Worm (Caenorhabditis elegans) whole organism, L2 larva: ENCODE measurements around the gene hpo-28.

Experiments used
- C34F6.9 ChIP-seq: fragments of 150-350 bp; optimal IDR thresholded peaks from 2 replicates; lab custom pipeline; 2014; ENCODE audit warnings: missing biosample characterization, missing genetic modification characterization
- Y55F3AM.14 ChIP-seq: fragments of 200-800 bp; sonication (Bioruptor generic); optimal IDR thresholded peaks from 2 replicates; lab custom pipeline; 2018; ENCODE audit warnings: mild to moderate bottlenecking, missing genetic modification characterization, missing compliant biosample characterization
- ZK546.5 ChIP-seq: sonication (generic microtip); optimal IDR thresholded peaks from 2 replicates; lab custom pipeline; 2017; ENCODE audit warnings: missing biosample characterization, missing genetic modification characterization
- aly-2 ChIP-seq: fragments of 150-350 bp; optimal IDR thresholded peaks from 2 replicates; lab custom pipeline; 2014; ENCODE audit warnings: missing biosample characterization, missing genetic modification characterization
- blmp-1 ChIP-seq: sonication (generic microtip); optimal IDR thresholded peaks from 2 replicates; lab custom pipeline; 2017; ENCODE audit warnings: missing genetic modification characterization, mild to moderate bottlenecking, missing compliant biosample characterization, antibody characterized with exemption, moderate library complexity; ENCODE audit not compliant: insufficient read depth
- ceh-82 ChIP-seq: fragments of 150-350 bp; optimal IDR thresholded peaks from 2 replicates; lab custom pipeline; 2014; ENCODE audit warnings: missing biosample characterization, missing genetic modification characterization
- crh-2 ChIP-seq: sonication (generic microtip); optimal IDR thresholded peaks from 2 replicates; lab custom pipeline; 2017; ENCODE audit warnings: missing biosample characterization, missing genetic modification characterization
- dmd-4 ChIP-seq: sonication (generic microtip); optimal IDR thresholded peaks from 2 replicates; lab custom pipeline; 2017; ENCODE audit warnings: missing biosample characterization, missing genetic modification characterization
- egl-27 ChIP-seq: sonication (generic microtip); optimal IDR thresholded peaks from 3 replicates; lab custom pipeline; 2017; ENCODE audit warnings: missing biosample characterization, missing genetic modification reagents, missing genetic modification characterization
- elt-3 ChIP-seq: sonication (generic microtip); optimal IDR thresholded peaks from 2 replicates; lab custom pipeline; 2017; ENCODE audit warnings: missing biosample characterization, missing genetic modification characterization
- fos-1 ChIP-seq: fragments of 150-350 bp; optimal IDR thresholded peaks from 2 replicates; lab custom pipeline; 2014; ENCODE audit warnings: missing biosample characterization, missing genetic modification characterization
- gmeb-1 ChIP-seq: fragments of 150-350 bp; optimal IDR thresholded peaks from 2 replicates; lab custom pipeline; 2014; ENCODE audit warnings: missing biosample characterization, missing genetic modification characterization
- lin-11 ChIP-seq: fragments of 150-350 bp; sonication (generic microtip); optimal IDR thresholded peaks from 2 replicates; lab custom pipeline; 2014; ENCODE audit warnings: missing biosample characterization, missing genetic modification characterization, inconsistent platforms, mixed read lengths
- lin-39 ChIP-seq: fragments of 150-350 bp; optimal IDR thresholded peaks from 2 replicates; lab custom pipeline; 2014; ENCODE audit warnings: missing biosample characterization, missing genetic modification reagents, missing genetic modification characterization
- lsy-2 ChIP-seq, 2 experiments: fragments of 150-350 bp in 1 of 2; sonication (generic microtip) in 1 of 2; optimal IDR thresholded peaks; 2 replicates each; lab custom pipeline; 2014 to 2017; ENCODE audit warnings: missing biosample characterization in 2 of 2, missing genetic modification characterization in 2 of 2
- mab-5 ChIP-seq: fragments of 150-350 bp; optimal IDR thresholded peaks from 2 replicates; lab custom pipeline; 2014; ENCODE audit warnings: missing biosample characterization, missing genetic modification characterization
- mbf-1 ChIP-seq: sonication (generic microtip); optimal IDR thresholded peaks from 2 replicates; lab custom pipeline; 2017; ENCODE audit warnings: missing biosample characterization, missing genetic modification characterization
- mdl-1 ChIP-seq, 2 experiments: fragments of 150-350 bp in 1 of 2; sonication (generic microtip) in 1 of 2; optimal IDR thresholded peaks; 2 replicates each; lab custom pipeline; 2017; ENCODE audit warnings: missing biosample characterization in 2 of 2, missing genetic modification characterization in 2 of 2
- nhr-10 ChIP-seq: sonication (generic microtip); optimal IDR thresholded peaks from 2 replicates; lab custom pipeline; 2017; ENCODE audit warnings: missing biosample characterization, missing genetic modification characterization
- nhr-11 ChIP-seq: fragments of 150-350 bp; optimal IDR thresholded peaks from 2 replicates; lab custom pipeline; 2014; ENCODE audit warnings: missing biosample characterization, missing genetic modification characterization
- nhr-12 ChIP-seq: fragments of 150-350 bp; optimal IDR thresholded peaks from 2 replicates; lab custom pipeline; 2014; ENCODE audit warnings: missing biosample characterization, missing genetic modification characterization
- nhr-129 ChIP-seq: fragments of 150-350 bp; optimal IDR thresholded peaks from 2 replicates; lab custom pipeline; 2014; ENCODE audit warnings: missing biosample characterization, missing genetic modification characterization
- nhr-21 ChIP-seq: fragments of 150-350 bp; optimal IDR thresholded peaks from 2 replicates; lab custom pipeline; 2014; ENCODE audit warnings: missing biosample characterization, missing genetic modification characterization
- nhr-23 ChIP-seq: fragments of 150-350 bp; optimal IDR thresholded peaks from 2 replicates; lab custom pipeline; 2014; ENCODE audit warnings: missing biosample characterization, missing genetic modification reagents, missing genetic modification characterization
- nhr-25 ChIP-seq: fragments of 150-350 bp; sonication (generic microtip); optimal IDR thresholded peaks from 3 replicates; lab custom pipeline; 2014; ENCODE audit warnings: missing biosample characterization, missing genetic modification characterization
- nhr-6 ChIP-seq: fragments of 150-350 bp; optimal IDR thresholded peaks from 2 replicates; lab custom pipeline; 2014; ENCODE audit warnings: missing biosample characterization, missing genetic modification characterization
- nhr-77 ChIP-seq: fragments of 150-350 bp; optimal IDR thresholded peaks from 2 replicates; lab custom pipeline; 2014; ENCODE audit warnings: missing biosample characterization, missing genetic modification characterization
- peb-1 ChIP-seq: fragments of 150-350 bp; optimal IDR thresholded peaks from 2 replicates; lab custom pipeline; 2014; ENCODE audit warnings: missing biosample characterization, missing genetic modification characterization
- sem-4 ChIP-seq: fragments of 150-350 bp; optimal IDR thresholded peaks from 2 replicates; lab custom pipeline; 2014; ENCODE audit warnings: missing biosample characterization, missing genetic modification reagents, missing genetic modification characterization
- skn-1 ChIP-seq: sonication (generic microtip); optimal IDR thresholded peaks from 2 replicates; lab custom pipeline; 2017; ENCODE audit warnings: missing biosample characterization, missing genetic modification characterization
- unc-55 ChIP-seq: fragments of 150-350 bp; sonication (generic microtip); optimal IDR thresholded peaks from 3 replicates; lab custom pipeline; 2014; ENCODE audit warnings: missing biosample characterization, missing genetic modification reagents, missing genetic modification characterization
- unc-62 ChIP-seq: fragments of 150-350 bp; optimal IDR thresholded peaks from 2 replicates; lab custom pipeline; 2014; ENCODE audit warnings: missing biosample characterization, missing genetic modification reagents, missing genetic modification characterization
- zag-1 ChIP-seq: fragments of 150-350 bp; optimal IDR thresholded peaks from 2 replicates; lab custom pipeline; 2014; ENCODE audit warnings: missing biosample characterization, missing genetic modification characterization
- ztf-1 ChIP-seq: fragments of 200-800 bp; sonication (Bioruptor generic); conservative IDR thresholded peaks from 2 replicates; pipeline ENCODE4 v1.3.6; 2022; ENCODE audit warnings: missing genetic modification characterization, missing compliant biosample characterization
- ztf-4 ChIP-seq: fragments of 150-350 bp; optimal IDR thresholded peaks from 2 replicates; lab custom pipeline; 2014; ENCODE audit warnings: missing biosample characterization, missing genetic modification characterization

Gene hpo-28

ce11 chrIII:5755204-5755603 is 46.1 kb upstream of the hpo-28 start, which contains the start of gene ida-1:
ida-1 (plus strand) TSS chrIII:5755539.
- peak; percentile 6 to 64 for TF ChIP-seq lsy-2 (tag; optimal IDR thresholded peaks at IDR 0.05; lab: Kevin White, UChicago)
- TF ChIP-seq lin-11 (tag; lab: Kevin White, UChicago) = peak; percentile 8
- TF ChIP-seq nhr-129 = peak; percentile 37
- no peak for TF ChIP-seq nhr-11 (tag; lab: Kevin White, UChicago)
- no peak for TF ChIP-seq sem-4 (tag; lab: Kevin White, UChicago)
- TF ChIP-seq zag-1 (tag; lab: Kevin White, UChicago) = peak; percentile 47
- peak; percentile 14 for TF ChIP-seq egl-27 (tag; lab: Kevin White, UChicago)
- peak; percentile 8 for TF ChIP-seq mab-5 (tag; lab: Kevin White, UChicago)
- TF ChIP-seq lin-39 (tag; lab: Kevin White, UChicago) = no peak
- peak; percentile 91 for TF ChIP-seq unc-55 (GFP tag; lab: Kevin White, UChicago)
- TF ChIP-seq C34F6.9 (tag; lab: Kevin White, UChicago) = peak; percentile 76
- TF ChIP-seq nhr-21 = peak; percentile 18
- TF ChIP-seq crh-2 (tag; lab: Kevin White, UChicago) = peak; percentile 32

DNA sequence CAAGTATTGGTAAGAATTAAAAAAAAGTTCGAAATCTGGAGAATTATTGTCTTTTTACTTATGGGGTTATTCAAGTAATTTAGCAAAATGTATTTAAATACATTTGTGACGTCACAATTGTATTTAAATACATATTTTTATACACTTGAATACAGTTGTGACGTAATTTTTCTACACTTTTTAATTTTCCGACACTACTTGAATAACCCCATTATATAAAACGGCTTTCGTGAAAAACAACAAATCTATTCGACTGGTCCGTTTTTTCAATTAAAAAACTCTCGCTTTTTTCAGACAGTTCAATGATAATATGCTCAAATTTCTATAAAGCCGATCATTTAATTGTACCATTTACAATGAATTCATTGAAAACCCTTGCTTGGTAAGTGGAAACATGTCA is 41.4 kb upstream of the hpo-28 start:
- TF ChIP-seq lsy-2 (tag; optimal IDR thresholded peaks at IDR 0.05; lab: Kevin White, UChicago) (no peak), lin-39 (tag; lab: Kevin White, UChicago) (no peak), nhr-12 (tag; lab: Kevin White, UChicago) (no peak), ZK546.5 (tag; lab: Kevin White, UChicago) (no peak), skn-1 (tag; lab: Kevin White, UChicago) (no peak), aly-2 (tag; lab: Kevin White, UChicago) (no peak), gmeb-1 (no peak)

- no peak for TF ChIP-seq ztf-4 (tag; lab: Kevin White, UChicago)
- no peak for TF ChIP-seq nhr-21
- no peak for TF ChIP-seq lsy-2 (tag; optimal IDR thresholded peaks at IDR 0.05; lab: Kevin White, UChicago)
- TF ChIP-seq unc-55 (GFP tag; lab: Kevin White, UChicago) = no peak
- no peak for TF ChIP-seq ceh-82 (tag; lab: Kevin White, UChicago)
- no peak for TF ChIP-seq nhr-77
- TF ChIP-seq lin-39 (tag; lab: Kevin White, UChicago) = no peak
- no peak for TF ChIP-seq elt-3 (tag; lab: Kevin White, UChicago)
- no peak for TF ChIP-seq skn-1 (tag; lab: Kevin White, UChicago)
- TF ChIP-seq Y55F3AM.14 (GFP tag; lab: Kevin White, UChicago) = no peak
- no peak for TF ChIP-seq aly-2 (tag; lab: Kevin White, UChicago)
- TF ChIP-seq peb-1 (tag; lab: Kevin White, UChicago) = no peak
- TF ChIP-seq dmd-4 (tag; lab: Kevin White, UChicago) = no peak
- TF ChIP-seq nhr-10 = no peak
- no peak for TF ChIP-seq nhr-6
- TF ChIP-seq nhr-23 (tag; lab: Kevin White, UChicago) = no peak
- TF ChIP-seq nhr-12 (tag; lab: Kevin White, UChicago) = no peak
- TF ChIP-seq mbf-1 = no peak
- TF ChIP-seq unc-62 (GFP tag; lab: Kevin White, UChicago) = no peak
- no peak for TF ChIP-seq ztf-1 (GFP tag; lab: Robert Waterston, UW)
Measured at ce11 chrIII:5748360-5748759, 39.2 kb upstream of the hpo-28 start.

DNA sequence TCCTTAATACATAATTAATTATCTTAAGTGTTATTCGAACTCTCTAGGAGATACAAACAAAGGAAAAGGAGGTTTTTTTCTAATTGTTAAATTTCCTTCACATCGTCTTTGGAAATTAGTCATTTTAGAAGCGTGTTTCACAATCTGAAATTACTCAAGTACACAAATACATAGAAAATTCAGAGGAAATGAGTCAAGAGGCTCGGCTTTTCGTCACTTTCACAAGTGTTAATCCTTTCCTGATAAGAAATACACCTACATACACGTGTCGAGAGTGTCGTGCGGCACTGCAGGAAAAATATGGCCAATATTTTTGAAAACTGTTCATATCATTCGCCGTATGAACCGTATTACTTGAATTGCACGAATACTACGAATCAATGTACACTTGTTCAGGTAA is 38.1 kb upstream of the hpo-28 start, which contains the start of gene B0244.4:
Gene B0244.4, plus strand, starts transcription at position 301 of the 400 bp plus-strand sequence.
- TF ChIP-seq fos-1 (tag; lab: Kevin White, UChicago) = no peak
- TF ChIP-seq nhr-25 = no peak
- TF ChIP-seq blmp-1 (tag; lab: Kevin White, UChicago) = no peak
- no peak for TF ChIP-seq ztf-1 (GFP tag; lab: Robert Waterston, UW)
- no peak for TF ChIP-seq mdl-1 (tag; optimal IDR thresholded peaks at IDR 0.05; lab: Kevin White, UChicago)
- TF ChIP-seq, all 48 proteins: peak for 0

- TF ChIP-seq nhr-10 (no peak), fos-1 (tag; lab: Kevin White, UChicago) (peak; percentile 4)
Measured at ce11 chrIII:5744579-5744978, 35.5 kb upstream of the hpo-28 start, which contains the start of gene B0244.5. B0244.5 (plus strand) TSS chrIII:5744879.
